Worm (Caenorhabditis elegans) whole organism, L1 larva: ENCODE data around the gene F08G5.3.

Experiments
- C04F5.9 ChIP-seq: sonication (generic microtip); optimal IDR thresholded peaks from 2 replicates; lab custom pipeline; 2016; ENCODE audit warnings: missing genetic modification characterization, missing compliant biosample characterization
- C16A3.4 ChIP-seq: fragments of 150-350 bp; optimal IDR thresholded peaks from 2 replicates; lab custom pipeline; 2014; ENCODE audit warnings: missing biosample characterization, missing genetic modification characterization
- F16B12.6 ChIP-seq: fragments of 150-350 bp; optimal IDR thresholded peaks from 2 replicates; lab custom pipeline; 2014; ENCODE audit warnings: missing biosample characterization, missing genetic modification characterization
- aha-1 ChIP-seq: fragments of 150-350 bp; optimal IDR thresholded peaks from 2 replicates; lab custom pipeline; 2014; ENCODE audit warnings: missing biosample characterization, missing genetic modification characterization
- ceh-63 ChIP-seq: fragments of 200-800 bp; sonication (Bioruptor generic); optimal IDR thresholded peaks from 2 replicates; lab custom pipeline; 2018; ENCODE audit warnings: mild to moderate bottlenecking, missing genetic modification characterization, missing compliant biosample characterization
- ceh-82 ChIP-seq, 3 experiments: fragments of 150-350 bp in 1 of 3; sonication (generic microtip) in 2 of 3; optimal IDR thresholded peaks; 2 replicates each; lab custom pipeline; 2014 to 2017; ENCODE audit warnings: missing biosample characterization in 3 of 3, missing genetic modification characterization in 3 of 3
- dpl-1 ChIP-seq, 3 experiments: fragments of 150-350 bp in 2 of 3; sonication (generic microtip) in 1 of 3; optimal IDR thresholded peaks; 2 replicates each; lab custom pipeline; 2014 to 2017; ENCODE audit warnings: missing biosample characterization in 3 of 3, missing genetic modification characterization in 3 of 3, missing genetic modification reagents in 3 of 3
- dsc-1 ChIP-seq: sonication (generic microtip); optimal IDR thresholded peaks from 2 replicates; lab custom pipeline; 2016; ENCODE audit warnings: mild to moderate bottlenecking, missing genetic modification characterization, missing compliant biosample characterization
- efl-1 ChIP-seq, 4 experiments: fragments of 150-350 bp; optimal IDR thresholded peaks in 3 of 4; peaks in 1 of 4; 1 replicate in 1 of 4; 2 replicates in 3 of 4; lab custom pipeline; 2014; ENCODE audit warnings: missing biosample characterization in 2 of 4, missing genetic modification characterization in 2 of 4, missing genetic modification reagents in 2 of 4
- egl-13 ChIP-seq: sonication (generic microtip); optimal IDR thresholded peaks from 2 replicates; lab custom pipeline; 2016; ENCODE audit warnings: missing genotype, missing genetic modification reagents, missing genetic modification characterization, missing compliant biosample characterization
- elt-2 ChIP-seq: sonication (generic microtip); optimal IDR thresholded peaks from 2 replicates; lab custom pipeline; 2016; ENCODE audit warnings: missing genetic modification characterization, mild to moderate bottlenecking, inconsistent platforms, missing compliant biosample characterization, missing genetic modification reagents
- elt-3 ChIP-seq, 6 experiments: fragments of 150-350 bp in 1 of 6; sonication (generic microtip); optimal IDR thresholded peaks; 2 replicates each; lab custom pipeline; 2017 to 2018; ENCODE audit warnings: missing biosample characterization in 6 of 6, missing genetic modification characterization in 6 of 6, inconsistent platforms in 1 of 6
- ets-5 ChIP-seq: fragments of 200-800 bp; sonication (Bioruptor generic); IDR thresholded peaks from 2 replicates; pipeline ENCODE4 v1.3.6; 2022; ENCODE audit warnings: missing genetic modification characterization, missing compliant biosample characterization
- fkh-4 ChIP-seq: sonication (generic microtip); optimal IDR thresholded peaks from 2 replicates; lab custom pipeline; 2016; ENCODE audit warnings: missing compliant biosample characterization, missing genetic modification characterization, borderline replicate concordance
- hlh-17 ChIP-seq: fragments of 200-800 bp; sonication (Bioruptor generic); optimal IDR thresholded peaks from 2 replicates; lab custom pipeline; 2018; ENCODE audit warnings: missing genetic modification characterization, mild to moderate bottlenecking, missing compliant biosample characterization, moderate library complexity, borderline replicate concordance
- hlh-4 ChIP-seq: sonication (generic microtip); optimal IDR thresholded peaks from 2 replicates; lab custom pipeline; 2016; ENCODE audit warnings: mild to moderate bottlenecking, missing genetic modification characterization, missing compliant biosample characterization
- irx-1 ChIP-seq: sonication (generic microtip); optimal IDR thresholded peaks from 2 replicates; lab custom pipeline; 2016; ENCODE audit warnings: missing genetic modification characterization, missing compliant biosample characterization
- lin-14 ChIP-seq: fragments of 200-800 bp; sonication (Bioruptor generic); optimal IDR thresholded peaks from 2 replicates; lab custom pipeline; 2018; ENCODE audit warnings: mild to moderate bottlenecking, missing genetic modification characterization, moderate library complexity, missing compliant biosample characterization
- lin-35 ChIP-seq, 2 experiments: fragments of 150-350 bp; optimal IDR thresholded peaks; 2 replicates each; lab custom pipeline; 2014; ENCODE audit warnings: missing biosample characterization in 2 of 2, missing genetic modification characterization in 2 of 2, missing genetic modification reagents in 2 of 2
- lin-39 ChIP-seq: fragments of 150-350 bp; optimal IDR thresholded peaks from 2 replicates; lab custom pipeline; 2014; ENCODE audit warnings: missing biosample characterization, missing genetic modification reagents, missing genetic modification characterization
- lir-3 ChIP-seq: sonication (generic microtip); optimal IDR thresholded peaks from 2 replicates; lab custom pipeline; 2016; ENCODE audit warnings: mild to moderate bottlenecking, missing genetic modification characterization, moderate library complexity, missing compliant biosample characterization; ENCODE audit not compliant: poor library complexity
- lsy-2 ChIP-seq, 2 experiments: fragments of 150-350 bp; optimal IDR thresholded peaks; 2 replicates each; lab custom pipeline; 2014; ENCODE audit warnings: missing biosample characterization in 2 of 2, missing genetic modification characterization in 2 of 2
- mdl-1 ChIP-seq, 2 experiments: fragments of 150-350 bp; optimal IDR thresholded peaks; 2 replicates each; lab custom pipeline; 2014 to 2017; ENCODE audit warnings: missing biosample characterization in 2 of 2, missing genetic modification characterization in 2 of 2, inconsistent platforms in 1 of 2
- mef-2 ChIP-seq: fragments of 150-350 bp; optimal IDR thresholded peaks from 2 replicates; lab custom pipeline; 2014; ENCODE audit warnings: missing biosample characterization, missing genetic modification characterization
- mep-1 ChIP-seq: fragments of 150-350 bp; optimal IDR thresholded peaks from 2 replicates; lab custom pipeline; 2014; ENCODE audit warnings: missing biosample characterization, missing genetic modification characterization
- nhr-19 ChIP-seq: fragments of 200-800 bp; sonication (Bioruptor generic); conservative IDR thresholded peaks from 2 replicates; pipeline ENCODE4 v1.3.6; 2022; ENCODE audit warnings: missing genetic modification characterization, missing compliant biosample characterization
- nhr-20 ChIP-seq: sonication (generic microtip); optimal IDR thresholded peaks from 2 replicates; lab custom pipeline; 2016; ENCODE audit warnings: mild to moderate bottlenecking, missing genetic modification characterization, missing compliant biosample characterization
- nhr-237 ChIP-seq: fragments of 150-350 bp; optimal IDR thresholded peaks from 2 replicates; lab custom pipeline; 2014; ENCODE audit warnings: missing biosample characterization, missing genetic modification characterization
- nhr-47 ChIP-seq: sonication (generic microtip); optimal IDR thresholded peaks from 2 replicates; lab custom pipeline; 2016; ENCODE audit warnings: mild to moderate bottlenecking, missing genetic modification characterization, moderate library complexity, missing compliant biosample characterization
- nhr-71 ChIP-seq: sonication (generic microtip); optimal IDR thresholded peaks from 2 replicates; lab custom pipeline; 2016; ENCODE audit warnings: mild to moderate bottlenecking, missing genetic modification characterization, moderate library complexity, missing compliant biosample characterization
- nhr-77 ChIP-seq: fragments of 150-350 bp; optimal IDR thresholded peaks from 2 replicates; lab custom pipeline; 2014; ENCODE audit warnings: missing biosample characterization, missing genetic modification characterization
- nhr-85 ChIP-seq: sonication (generic microtip); peaks from one replicate; lab custom pipeline; 2016; ENCODE audit warnings: missing genetic modification characterization, inconsistent platforms, missing compliant biosample characterization
- nhr-90 ChIP-seq: sonication (generic microtip); optimal IDR thresholded peaks from 2 replicates; lab custom pipeline; 2016; ENCODE audit warnings: mild to moderate bottlenecking, missing genetic modification characterization, missing compliant biosample characterization; ENCODE audit not compliant: poor library complexity
- rnt-1 ChIP-seq: sonication (generic microtip); optimal IDR thresholded peaks from 2 replicates; lab custom pipeline; 2016; ENCODE audit warnings: mild to moderate bottlenecking, missing genetic modification characterization, moderate library complexity, missing compliant biosample characterization
- skn-1 ChIP-seq: fragments of 150-350 bp; optimal IDR thresholded peaks from 2 replicates; lab custom pipeline; 2014; ENCODE audit warnings: missing biosample characterization, missing genetic modification characterization
- snu-23 ChIP-seq: sonication (generic microtip); optimal IDR thresholded peaks from 2 replicates; lab custom pipeline; 2016; ENCODE audit warnings: missing genetic modification characterization, missing compliant biosample characterization
- sup-37 ChIP-seq: fragments of 200-800 bp; sonication (Bioruptor generic); optimal IDR thresholded peaks from 2 replicates; lab custom pipeline; 2018; ENCODE audit warnings: mild to moderate bottlenecking, missing genetic modification characterization, missing compliant biosample characterization
- swsn-7 ChIP-seq: sonication (generic microtip); optimal IDR thresholded peaks from 2 replicates; lab custom pipeline; 2016; ENCODE audit warnings: missing genetic modification characterization, missing compliant biosample characterization
- tbx-2 ChIP-seq: sonication (generic microtip); optimal IDR thresholded peaks from 2 replicates; lab custom pipeline; 2016; ENCODE audit warnings: missing genetic modification characterization, missing compliant biosample characterization
- tlp-1 ChIP-seq: fragments of 150-350 bp; optimal IDR thresholded peaks from 2 replicates; lab custom pipeline; 2014; ENCODE audit warnings: missing biosample characterization, missing genetic modification characterization
- unc-98 ChIP-seq: fragments of 200-800 bp; sonication (Bioruptor generic); IDR thresholded peaks from 2 replicates; pipeline ENCODE4 v1.3.6; 2022; ENCODE audit warnings: missing genetic modification characterization, missing compliant biosample characterization
- xbp-1 ChIP-seq: sonication (generic microtip); optimal IDR thresholded peaks from 2 replicates; lab custom pipeline; 2016; ENCODE audit warnings: missing genetic modification characterization, missing compliant biosample characterization
- zip-4 ChIP-seq: fragments of 200-800 bp; sonication (Bioruptor generic); optimal IDR thresholded peaks from 2 replicates; lab custom pipeline; 2018; ENCODE audit warnings: mild to moderate bottlenecking, missing genetic modification characterization, moderate library complexity, missing compliant biosample characterization

F08G5.3 gene

ce11 chrIV:12417536-12418195 lies at the start of gene F08G5.3:
TSS of gene F08G5.3 (minus strand) at chrIV:12417586.
- TF ChIP-seq snu-23 (peak; percentile 62), nhr-47 (tag; lab: Kevin White, UChicago) (peak; percentile 49), hlh-17 (no peak), fkh-4 (tag; lab: Kevin White, UChicago) (no peak), hlh-4 (tag; lab: Kevin White, UChicago) (no peak), C04F5.9 (tag; lab: Kevin White, UChicago) (no peak), unc-98 (GFP tag; lab: Robert Waterston, UW) (0 out of 2 replicates have a peak, but pooled peaks have one; percentile 7), rnt-1 (peak; percentile 4), sup-37 (no peak), aha-1 (tag; lab: Kevin White, UChicago) (no peak), mef-2 (tag; lab: Kevin White, UChicago) (peak; percentile 4), lin-35 (GFP tag; optimal IDR thresholded peaks at IDR 0.05; lab: Kevin White, UChicago) (peak; percentile 25 to 69), nhr-71 (tag; lab: Kevin White, UChicago) (peak; percentile 65), mdl-1 (tag; optimal IDR thresholded peaks at IDR 0.05; lab: Kevin White, UChicago) (peak in 1 of 2 experiments; percentile 40), nhr-85 (peak; percentile 72), nhr-20 (tag; lab: Kevin White, UChicago) (peak; percentile 50), lin-39 (tag; lab: Kevin White, UChicago) (no peak), nhr-90 (tag; lab: Kevin White, UChicago) (peak; percentile 57), dsc-1 (tag; lab: Kevin White, UChicago) (peak; percentile 56), ceh-82 (tag; optimal IDR thresholded peaks at IDR 0.05; lab: Kevin White, UChicago) (peak in 1 of 3 experiments; percentile 8), ceh-63 (GFP tag; lab: Kevin White, UChicago) (no peak), mep-1 (tag; lab: Kevin White, UChicago) (peak; percentile 21), ets-5 (no peak), tbx-2 (tag; lab: Kevin White, UChicago) (peak; percentile 29), swsn-7 (tag; lab: Kevin White, UChicago) (peak; percentile 34), lin-14 (GFP tag; lab: Kevin White, UChicago) (peak; percentile 62), nhr-237 (tag; lab: Kevin White, UChicago) (no peak), zip-4 (GFP tag; lab: Kevin White, UChicago) (peak; percentile 18), elt-2 (tag; lab: Kevin White, UChicago) (peak; percentile 30), tlp-1 (tag; lab: Kevin White, UChicago) (no peak), nhr-19 (peak; percentile 22; the same call in 1 of the 2 replicates), elt-3 (tag; optimal IDR thresholded peaks at IDR 0.05; lab: Kevin White, UChicago) (peak in 1 of 6 experiments; percentile 43), xbp-1 (tag; lab: Kevin White, UChicago) (peak; percentile 24), lir-3 (tag; lab: Kevin White, UChicago) (peak; percentile 27), lsy-2 (tag; optimal IDR thresholded peaks at IDR 0.05; lab: Kevin White, UChicago) (peak; percentile 30 to 62), C16A3.4 (tag; lab: Kevin White, UChicago) (peak; percentile 41), skn-1 (tag; lab: Kevin White, UChicago) (no peak), nhr-77 (tag; lab: Kevin White, UChicago) (peak; percentile 28), irx-1 (tag; lab: Kevin White, UChicago) (no peak), efl-1 (optimal IDR thresholded peaks at IDR 0.05; lab: Kevin White, UChicago) (peak in 1 of 2 experiments; percentile 43), efl-1 (GFP tag; optimal IDR thresholded peaks at IDR 0.05 in 1 of 2; lab: Kevin White, UChicago) (peak; percentile 17 to 92), F16B12.6 (tag; lab: Kevin White, UChicago) (no peak), egl-13 (tag; lab: Kevin White, UChicago) (no peak), dpl-1 (GFP tag; optimal IDR thresholded peaks at IDR 0.05; lab: Kevin White, UChicago) (peak in 2 of 3 experiments; percentile 16 to 27)
